Worm (Caenorhabditis elegans): Measurements from ENCODE around the gene pqn-15.
"Not testable (repeated sequence)": the region's sequence is repeated elsewhere in the genome, so short reads cannot be mapped to it uniquely, and the experiment has no call there.

Gene pqn-15

DNA sequence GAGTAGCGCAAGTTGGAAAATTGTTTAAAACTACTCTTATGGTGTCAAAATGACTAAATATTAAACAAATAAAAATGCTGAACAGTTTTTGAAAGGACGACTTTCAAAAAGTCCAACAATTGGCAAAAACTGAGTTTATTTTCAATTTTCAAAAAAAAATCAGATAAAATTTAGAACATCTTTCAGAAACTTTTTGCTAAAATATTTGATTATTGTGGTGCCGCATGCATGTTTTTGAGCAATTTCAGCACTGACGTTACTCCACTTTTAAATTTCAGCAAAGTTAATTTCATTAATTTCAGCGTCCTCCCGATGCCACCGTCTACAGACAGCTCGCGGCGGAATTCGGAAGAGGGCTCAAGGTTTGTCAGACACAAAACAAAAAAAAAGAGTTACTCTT is 32.6 kb upstream of the pqn-15 start, which contains the start of gene cst-1:
Gene cst-1, plus strand, starts transcription at position 301 of the 400 bp plus-strand sequence.
- not testable (repeated sequence) for TF ChIP-seq R02D3.7, dmd-4, peb-1 (tag; optimal IDR thresholded peaks at IDR 0.05)

DNA sequence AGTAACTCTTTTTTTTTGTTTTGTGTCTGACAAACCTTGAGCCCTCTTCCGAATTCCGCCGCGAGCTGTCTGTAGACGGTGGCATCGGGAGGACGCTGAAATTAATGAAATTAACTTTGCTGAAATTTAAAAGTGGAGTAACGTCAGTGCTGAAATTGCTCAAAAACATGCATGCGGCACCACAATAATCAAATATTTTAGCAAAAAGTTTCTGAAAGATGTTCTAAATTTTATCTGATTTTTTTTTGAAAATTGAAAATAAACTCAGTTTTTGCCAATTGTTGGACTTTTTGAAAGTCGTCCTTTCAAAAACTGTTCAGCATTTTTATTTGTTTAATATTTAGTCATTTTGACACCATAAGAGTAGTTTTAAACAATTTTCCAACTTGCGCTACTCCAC is 29.2 kb upstream of the pqn-15 start, which contains the start of gene cst-2:
Gene cst-2, minus strand, starts transcription at position 101 of the 400 bp plus-strand sequence.
- not testable (repeated sequence) for TF ChIP-seq zag-1, ceh-82, gmeb-1 (tag; optimal IDR thresholded peaks at IDR 0.05)

DNA sequence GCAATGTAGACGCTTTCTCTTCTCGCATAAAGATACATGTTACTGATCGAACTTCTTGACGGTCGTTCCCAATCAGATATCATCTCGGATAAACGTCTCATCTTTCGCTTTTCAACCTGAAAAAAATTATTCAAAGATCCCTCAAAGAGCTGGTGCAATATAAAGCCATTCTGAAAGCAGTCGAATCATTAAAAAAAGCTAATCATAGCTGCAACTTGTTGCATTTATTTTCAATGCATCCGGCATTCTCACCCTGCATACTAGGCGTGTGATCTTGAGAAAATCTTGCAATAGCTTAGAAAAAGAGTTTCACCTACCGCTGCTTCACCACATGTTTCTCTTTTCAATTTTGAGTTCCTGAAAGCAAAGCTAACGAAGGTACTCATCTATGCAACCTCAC is 25.5 kb upstream of the pqn-15 start, which contains the start of gene C24A8.6:
Gene C24A8.6, minus strand, starts transcription at position 101 of the 400 bp plus-strand sequence.
- not testable (repeated sequence) for TF ChIP-seq crh-2, nhr-6, ceh-82 (tag; optimal IDR thresholded peaks at IDR 0.05)

DNA sequence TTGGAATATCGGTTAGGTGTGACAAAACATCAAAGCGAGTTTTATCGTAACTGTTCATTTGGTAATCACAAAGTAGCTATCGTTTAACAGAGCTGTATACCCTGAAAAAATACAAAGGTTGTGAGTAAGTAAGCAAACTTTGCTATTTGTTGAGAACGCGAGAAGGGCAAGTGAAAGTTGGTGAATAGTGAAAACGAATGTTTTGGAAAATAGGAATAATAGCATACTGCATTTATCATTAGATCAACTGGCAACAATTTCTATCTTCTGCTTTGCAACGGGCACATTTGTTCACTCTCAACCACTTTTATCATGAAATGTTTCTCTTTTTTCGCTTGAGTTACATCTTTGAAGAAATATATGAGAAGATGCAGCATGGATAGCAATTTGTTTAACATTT is 22.1 kb upstream of the pqn-15 start, which contains the start of gene C24A8.5:
Gene C24A8.5, minus strand, starts transcription at position 101 of the 400 bp plus-strand sequence.
- TF ChIP-seq Y55F3AM.14 (GFP tag; optimal IDR thresholded peaks at IDR 0.05) (no peak), sma-3 (GFP tag; optimal IDR thresholded peaks at IDR 0.05) (no peak), skn-1 (tag; optimal IDR thresholded peaks at IDR 0.05) (no peak), nhr-12 (tag; optimal IDR thresholded peaks at IDR 0.05) (no peak), zag-1 (tag; optimal IDR thresholded peaks at IDR 0.05) (no peak), elt-1 (tag; optimal IDR thresholded peaks at IDR 0.05) (no peak), snpc-4 (tag; optimal IDR thresholded peaks at IDR 0.05) (no peak), ztf-4 (tag; optimal IDR thresholded peaks at IDR 0.05) (no peak), sem-4 (tag; optimal IDR thresholded peaks at IDR 0.05) (no peak), nhr-6 (tag; optimal IDR thresholded peaks at IDR 0.05) (no peak), peb-1 (tag; optimal IDR thresholded peaks at IDR 0.05) (no peak), dmd-4 (tag; optimal IDR thresholded peaks at IDR 0.05) (no peak), C34F6.9 (tag; optimal IDR thresholded peaks at IDR 0.05) (no peak), lin-13 (GFP tag; optimal IDR thresholded peaks at IDR 0.05) (no peak), mdl-1 (tag; optimal IDR thresholded peaks at IDR 0.05) (no peak), mbf-1 (tag; optimal IDR thresholded peaks at IDR 0.05) (no peak), nhr-23 (tag; optimal IDR thresholded peaks at IDR 0.05) (no peak)

DNA sequence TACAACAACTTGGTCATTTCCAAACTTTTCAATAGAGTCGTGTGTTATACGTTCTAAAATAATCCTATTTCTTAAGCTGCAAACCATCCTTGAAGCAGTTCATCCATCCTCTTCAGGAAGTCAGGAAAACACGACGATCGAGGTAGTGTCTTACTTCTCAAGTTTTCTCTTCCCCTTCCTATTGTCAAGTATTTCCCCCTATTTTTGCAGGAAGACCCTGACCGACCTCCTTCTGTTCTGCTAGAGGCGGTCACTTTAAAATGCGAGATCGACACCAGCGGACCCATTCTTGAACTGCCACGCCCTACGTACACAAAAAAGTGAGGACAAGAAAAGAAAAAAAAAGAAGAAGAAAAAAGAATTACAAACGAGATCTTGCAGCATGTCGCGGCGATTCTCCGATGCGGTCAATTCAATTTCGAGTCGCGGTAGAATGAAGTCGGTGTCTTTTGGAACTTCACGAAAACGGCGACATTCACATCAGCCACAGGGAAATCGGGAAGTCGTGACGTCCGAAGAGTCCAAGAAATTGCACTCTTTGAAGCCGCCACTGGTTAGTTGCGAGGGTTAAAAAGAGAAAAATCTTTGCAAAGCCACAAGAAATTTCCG is 16.2 kb upstream of the pqn-15 start:
- no peak for TF ChIP-seq ZK546.5 (tag; optimal IDR thresholded peaks at IDR 0.05)
- no peak for TF ChIP-seq blmp-1 (tag; optimal IDR thresholded peaks at IDR 0.05; ENCODE audit: insufficient read depth)
- no peak for TF ChIP-seq ceh-82 (tag; optimal IDR thresholded peaks at IDR 0.05)
- TF ChIP-seq skn-1 (tag; optimal IDR thresholded peaks at IDR 0.05) = no peak
- TF ChIP-seq unc-62 (GFP tag; optimal IDR thresholded peaks at IDR 0.05) = no peak
- TF ChIP-seq lin-39 (tag; optimal IDR thresholded peaks at IDR 0.05) = no peak
- no peak for TF ChIP-seq nhr-6 (tag; optimal IDR thresholded peaks at IDR 0.05)
- no peak for TF ChIP-seq nhr-21 (tag; optimal IDR thresholded peaks at IDR 0.05)

DNA sequence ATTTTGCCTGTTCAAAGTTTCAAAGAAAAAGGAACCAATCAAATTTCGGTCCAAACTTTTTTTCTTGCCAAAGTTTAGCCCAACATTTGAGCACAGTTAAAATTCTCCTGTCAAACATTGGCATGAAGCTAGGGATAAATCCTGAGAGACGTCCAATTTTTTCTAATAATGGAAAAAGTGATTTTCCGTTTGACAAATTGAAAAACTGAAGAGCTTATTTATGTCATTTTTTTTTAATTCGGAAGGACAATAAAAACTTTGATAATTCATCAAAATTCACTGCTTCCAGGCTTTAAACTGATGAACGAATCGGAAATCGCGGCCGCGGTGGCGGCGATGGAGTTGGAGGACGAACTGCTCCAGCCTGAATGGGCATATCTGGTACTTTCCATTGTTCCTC is 13.8 kb upstream of the pqn-15 start, which contains the start of gene dop-6:
Gene dop-6, plus strand, starts transcription at position 301 of the 400 bp plus-strand sequence.
- TF ChIP-seq nhr-129 (tag; optimal IDR thresholded peaks at IDR 0.05) (no peak), nhr-237 (tag; optimal IDR thresholded peaks at IDR 0.05) (no peak), elt-1 (tag; optimal IDR thresholded peaks at IDR 0.05) (no peak), dmd-4 (tag; optimal IDR thresholded peaks at IDR 0.05) (no peak), nhr-12 (tag; optimal IDR thresholded peaks at IDR 0.05) (no peak), nhr-23 (tag; optimal IDR thresholded peaks at IDR 0.05) (no peak), mdl-1 (tag; optimal IDR thresholded peaks at IDR 0.05) (no peak), sma-9 (GFP tag; optimal IDR thresholded peaks at IDR 0.05) (no peak), sma-9 (tag; optimal IDR thresholded peaks at IDR 0.05) (no peak), unc-62 (GFP tag; optimal IDR thresholded peaks at IDR 0.05) (no peak), unc-55 (GFP tag; optimal IDR thresholded peaks at IDR 0.05) (no peak), alr-1 (tag; optimal IDR thresholded peaks at IDR 0.05) (no peak), mab-5 (tag; optimal IDR thresholded peaks at IDR 0.05) (no peak), elt-3 (tag; optimal IDR thresholded peaks at IDR 0.05) (no peak), sem-4 (tag; optimal IDR thresholded peaks at IDR 0.05) (no peak), aly-2 (tag; optimal IDR thresholded peaks at IDR 0.05) (no peak), lsy-2 (tag; optimal IDR thresholded peaks at IDR 0.05) (no peak)
